Worm (Caenorhabditis elegans): ENCODE data around the gene C44B7.11.

C44B7.11 gene

DNA sequence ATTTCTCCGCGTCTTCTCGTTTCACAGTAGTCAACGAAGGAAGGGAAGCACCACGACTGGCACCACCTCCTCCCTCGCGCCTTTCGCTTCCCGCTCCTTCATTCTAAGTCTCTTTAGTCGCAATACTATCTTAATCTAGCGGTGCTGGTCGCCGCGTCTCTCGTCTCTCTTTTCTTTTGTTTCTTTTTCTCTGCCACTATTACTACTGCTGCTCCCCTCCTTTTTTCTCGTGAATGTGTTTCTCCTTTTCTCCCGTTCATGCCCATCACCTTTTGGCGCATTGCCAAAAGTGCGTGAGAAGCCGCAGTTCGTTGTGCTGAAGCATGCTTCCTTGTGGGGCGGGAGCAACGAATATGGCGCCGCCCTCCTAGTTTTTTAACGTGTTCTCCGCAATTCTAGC, 29.1 kb upstream of the C44B7.11 start (continued):
- TF ChIP-seq aha-1 (tag; optimal IDR thresholded peaks at IDR 0.05) (no peak), skn-1 (tag; optimal IDR thresholded peaks at IDR 0.05) (peak; percentile 76), Y116A8C.19 (tag; optimal IDR thresholded peaks at IDR 0.05; ENCODE audit: borderline replicate concordance) (no peak), pax-3 (tag; optimal IDR thresholded peaks at IDR 0.05) (no peak), unc-62 (GFP tag; optimal IDR thresholded peaks at IDR 0.05) (no peak), ets-5 (GFP tag; IDR thresholded peaks at IDR 0.05) (no peak), C04F5.9 (tag; optimal IDR thresholded peaks at IDR 0.05) (peak; percentile 13), nhr-28 (tag; optimal IDR thresholded peaks at IDR 0.05) (no peak), nhr-20 (tag; optimal IDR thresholded peaks at IDR 0.05) (peak; percentile 59), lin-14 (GFP tag; optimal IDR thresholded peaks at IDR 0.05) (peak; percentile 93), nhr-47 (tag; optimal IDR thresholded peaks at IDR 0.05) (peak; percentile 56), efl-1 (optimal IDR thresholded peaks at IDR 0.05) (peak; percentile 59 to 74), efl-1 (GFP tag; optimal IDR thresholded peaks at IDR 0.05 in 1 of 2) (peak; percentile 39 to 93), dpl-1 (GFP tag; optimal IDR thresholded peaks at IDR 0.05) (peak; percentile 29 to 51 (median 32)), efl-3 (GFP tag; optimal IDR thresholded peaks at IDR 0.05) (no peak), mep-1 (tag; optimal IDR thresholded peaks at IDR 0.05) (peak; percentile 84), swsn-7 (tag; optimal IDR thresholded peaks at IDR 0.05) (peak; percentile 67), lin-35 (GFP tag; optimal IDR thresholded peaks at IDR 0.05) (peak; percentile 56 to 57), snu-23 (GFP tag; optimal IDR thresholded peaks at IDR 0.05) (peak; percentile 77), nhr-77 (tag; optimal IDR thresholded peaks at IDR 0.05) (peak; percentile 56), lin-39 (tag; optimal IDR thresholded peaks at IDR 0.05) (no peak), nhr-71 (tag; optimal IDR thresholded peaks at IDR 0.05) (peak; percentile 67), rnt-1 (tag; optimal IDR thresholded peaks at IDR 0.05) (peak; percentile 55), elt-2 (tag; optimal IDR thresholded peaks at IDR 0.05) (peak; percentile 35)

DNA sequence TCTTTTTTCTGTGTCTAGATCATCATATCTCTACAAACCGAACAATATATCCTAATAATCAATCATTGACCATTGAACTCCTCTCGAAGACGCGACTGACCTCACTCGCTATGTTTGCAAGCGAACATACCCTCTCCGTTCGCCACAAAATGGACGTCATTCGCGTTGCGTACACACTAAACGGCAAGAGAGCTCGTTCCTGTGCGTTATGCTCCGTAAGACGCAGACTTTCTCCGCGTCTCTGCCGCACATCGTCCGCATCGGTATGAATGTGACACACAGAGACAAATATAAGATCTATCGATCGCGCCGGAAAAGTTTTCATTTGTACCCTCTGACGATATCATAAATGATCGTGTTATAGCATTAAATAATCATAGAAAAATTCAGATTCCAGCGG, 28.7 kb upstream of the C44B7.11 start:
- TF ChIP-seq unc-86 (tag; optimal IDR thresholded peaks at IDR 0.05) (no peak), isw-1 (GFP tag; IDR thresholded peaks at IDR 0.05) (no peak), ceh-63 (GFP tag; optimal IDR thresholded peaks at IDR 0.05) (no peak), skn-1 (tag; optimal IDR thresholded peaks at IDR 0.05) (no peak)

ce11 chrII:6923792-6924191, 26.5 kb upstream of the C44B7.11 start:
- TF ChIP-seq sup-37 (GFP tag; optimal IDR thresholded peaks at IDR 0.05), result no peak

DNA sequence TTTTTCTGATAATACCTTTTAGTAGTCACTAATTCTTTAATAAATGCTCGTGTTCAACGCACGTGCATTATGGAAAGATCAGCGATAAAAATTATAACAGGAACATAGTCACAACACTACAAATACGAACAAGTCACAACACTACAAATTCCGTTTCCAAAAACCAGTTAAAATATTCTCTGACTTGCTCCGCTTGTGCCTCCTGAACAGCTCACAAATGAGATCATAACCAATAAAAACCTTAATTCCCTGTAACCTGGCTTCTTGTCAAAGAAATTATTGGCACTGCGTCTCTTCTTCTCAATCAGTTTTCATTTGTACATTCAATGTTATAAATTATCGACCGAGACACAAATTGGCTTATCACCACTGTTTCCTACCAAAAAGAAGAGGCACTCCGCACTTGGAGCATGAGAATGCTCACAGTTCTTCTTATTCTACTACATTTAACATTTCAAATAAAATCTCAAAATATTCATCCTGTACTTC, 22.1 kb upstream of the C44B7.11 start, which contains the start of gene B0252.1:
TSS of gene B0252.1 (plus strand) at position 318 of the 489 bp plus-strand sequence.
- no peak for TF ChIP-seq vab-15 (tag; optimal IDR thresholded peaks at IDR 0.05)
- no peak for TF ChIP-seq sup-37 (GFP tag; optimal IDR thresholded peaks at IDR 0.05)
- no peak for TF ChIP-seq egl-13 (tag; optimal IDR thresholded peaks at IDR 0.05)
- no peak for TF ChIP-seq ceh-82 (tag; optimal IDR thresholded peaks at IDR 0.05)
- no peak for TF ChIP-seq elt-3 (tag; optimal IDR thresholded peaks at IDR 0.05)
- no peak for TF ChIP-seq hpl-2 (GFP tag; optimal IDR thresholded peaks at IDR 0.05)
- no peak for TF ChIP-seq mab-9 (GFP tag; IDR thresholded peaks at IDR 0.05)
- no peak for TF ChIP-seq pax-3 (tag; optimal IDR thresholded peaks at IDR 0.05)
- no peak for TF ChIP-seq sox-4 (tag; optimal IDR thresholded peaks at IDR 0.05)
- TF ChIP-seq hlh-4 (tag; optimal IDR thresholded peaks at IDR 0.05), result no peak
- TF ChIP-seq xbp-1 (tag; optimal IDR thresholded peaks at IDR 0.05), result no peak
- TF ChIP-seq unc-130 (tag; optimal IDR thresholded peaks at IDR 0.05), result no peak
- TF ChIP-seq dpl-1 (GFP tag; optimal IDR thresholded peaks at IDR 0.05), result no peak
- no peak for TF ChIP-seq nhr-19 (GFP tag; conservative IDR thresholded peaks at IDR 0.05)
